Worm (Caenorhabditis elegans) whole organism, L3 larva: ENCODE measurements around the gene E01G6.2.

ENCODE experiments used
- daf-12 ChIP-seq: fragments of 150-350 bp; optimal IDR thresholded peaks from 2 replicates; lab custom pipeline; 2014; ENCODE audit warnings: missing biosample characterization, missing genetic modification reagents, missing genetic modification characterization
- nhr-77 ChIP-seq: fragments of 150-350 bp; optimal IDR thresholded peaks from 2 replicates; lab custom pipeline; 2014; ENCODE audit warnings: missing biosample characterization, missing genetic modification characterization
- ztf-4 ChIP-seq: fragments of 150-350 bp; optimal IDR thresholded peaks from 2 replicates; lab custom pipeline; 2014; ENCODE audit warnings: missing biosample characterization, missing genetic modification characterization

- no peak for TF ChIP-seq nhr-77 (tag; lab: Kevin White, UChicago)
- TF ChIP-seq daf-12 (tag; lab: Kevin White, UChicago) = no peak
- no peak for TF ChIP-seq ztf-4 (tag; lab: Kevin White, UChicago)
Measured at ce11 chrX:12248140-12248539, 8.3 kb upstream of the E01G6.2 start.
